Worm (Caenorhabditis elegans): ENCODE data around the gene acdh-13.

Gene acdh-13

DNA sequence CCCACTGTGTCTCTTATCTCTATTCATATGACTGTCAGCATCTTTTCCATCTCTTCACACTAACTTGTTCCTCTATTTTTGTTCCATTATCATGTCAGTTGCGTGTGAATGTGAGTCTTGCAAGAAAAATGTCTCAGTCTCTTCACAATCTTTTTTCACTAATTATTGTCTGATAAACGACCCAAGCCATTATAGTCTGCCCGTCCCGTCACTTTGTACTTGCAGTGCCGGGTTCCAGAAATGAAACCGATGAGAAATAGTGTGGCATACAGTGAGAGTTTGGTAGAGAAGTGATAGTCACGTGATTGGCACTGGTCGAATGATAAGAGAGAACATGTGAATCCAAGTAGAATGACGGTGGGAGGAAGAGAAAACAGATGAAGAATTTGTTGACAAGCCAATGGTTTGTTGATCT is 29.0 kb upstream of the acdh-13 start (continued):
- peak; percentile 98 for TF ChIP-seq atf-7 (tag; optimal IDR thresholded peaks at IDR 0.05)
- TF ChIP-seq unc-62 (GFP tag; optimal IDR thresholded peaks at IDR 0.05), result peak; percentile 57
- no peak; the same call in 1 of the 2 replicates for TF ChIP-seq pbrm-1 (GFP tag; IDR thresholded peaks at IDR 0.05)
- TF ChIP-seq ztf-28 (GFP tag; IDR thresholded peaks at IDR 0.05), result no peak
- no peak for TF ChIP-seq hlh-12 (tag; optimal IDR thresholded peaks at IDR 0.05)
- TF ChIP-seq snpc-1.3 (tag; optimal IDR thresholded peaks at IDR 0.05; ENCODE audit: insufficient read depth), result no peak
- no peak for TF ChIP-seq xnd-1 (tag; optimal IDR thresholded peaks at IDR 0.05)
- no peak for TF ChIP-seq attf-6 (GFP tag; IDR thresholded peaks at IDR 0.05)
- no peak for TF ChIP-seq ztf-18 (tag; optimal IDR thresholded peaks at IDR 0.05)
- no peak for TF ChIP-seq madf-3 (GFP tag; IDR thresholded peaks at IDR 0.05)
- TF ChIP-seq attf-5 (GFP tag; optimal IDR thresholded peaks at IDR 0.05), result peak; percentile 60
- TF ChIP-seq cebp-1 (GFP tag; IDR thresholded peaks at IDR 0.05), result no peak
- TF ChIP-seq cebp-1 (tag; optimal IDR thresholded peaks at IDR 0.05), result peak; percentile 84
- TF ChIP-seq ekl-4 (GFP tag; IDR thresholded peaks at IDR 0.05), result no peak
- no peak for TF ChIP-seq T26A5.8 (tag; optimal IDR thresholded peaks at IDR 0.05)
- TF ChIP-seq gei-17 (GFP tag; optimal IDR thresholded peaks at IDR 0.05), result peak; percentile 70
- no peak for TF ChIP-seq ceh-91 (GFP tag; IDR thresholded peaks at IDR 0.05)
- no peak for TF ChIP-seq sdz-38 (tag; optimal IDR thresholded peaks at IDR 0.05)
- TF ChIP-seq F39B2.1 (GFP tag; IDR thresholded peaks at IDR 0.05), result no peak
- no peak for TF ChIP-seq snpc-4 (GFP tag; optimal IDR thresholded peaks at IDR 0.05)
- peak in 3 of 4 experiments; percentile 13 to 68 (median 59) for TF ChIP-seq snpc-4 (tag; optimal IDR thresholded peaks at IDR 0.05)
- no peak for TF ChIP-seq lsy-27 (tag; optimal IDR thresholded peaks at IDR 0.05; ENCODE audit: borderline replicate concordance, insufficient read depth)
- TF ChIP-seq ceh-79 (tag; optimal IDR thresholded peaks at IDR 0.05), result no peak
- TF ChIP-seq hlh-26 (GFP tag; conservative IDR thresholded peaks at IDR 0.05), result no peak
- TF ChIP-seq Y95B8A.8 (GFP tag; IDR thresholded peaks at IDR 0.05), result 0 out of 2 replicates have a peak, but pooled peaks have one; percentile 16
- TF ChIP-seq hrde-1 (tag; optimal IDR thresholded peaks at IDR 0.05; ENCODE audit: borderline replicate concordance), result no peak
- no peak for TF ChIP-seq efl-1 (GFP tag; optimal IDR thresholded peaks at IDR 0.05)
- TF ChIP-seq F10E7.11 (tag; optimal IDR thresholded peaks at IDR 0.05), result no peak
- TF ChIP-seq egl-44 (GFP tag; IDR thresholded peaks at IDR 0.05), result peak; percentile 85; the same call in 1 of the 2 replicates

DNA sequence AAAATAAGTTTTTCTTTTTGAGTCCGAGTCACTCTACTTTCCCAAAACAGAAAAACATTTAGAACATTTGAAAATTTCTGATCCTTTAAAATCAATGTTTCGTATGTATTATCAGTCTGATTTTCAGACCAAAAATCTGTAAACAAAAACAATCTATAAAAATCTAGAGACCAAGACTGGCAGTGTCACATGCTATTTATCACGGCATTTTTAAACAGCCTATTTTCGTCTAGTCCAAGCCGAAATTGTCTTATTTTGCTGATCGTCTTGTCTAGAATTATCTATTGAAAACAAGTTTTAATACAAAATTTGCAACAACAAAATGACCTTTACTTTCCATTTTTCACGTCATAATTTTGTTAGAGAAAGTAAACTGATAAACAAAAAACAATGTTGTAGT is 28.0 kb upstream of the acdh-13 start:
- no peak for TF ChIP-seq bed-2 (GFP tag; IDR thresholded peaks at IDR 0.05)
- no peak for TF ChIP-seq B0019.2 (GFP tag; conservative IDR thresholded peaks at IDR 0.05)
- TF ChIP-seq ztf-3 (GFP tag; optimal IDR thresholded peaks at IDR 0.05), result no peak
- no peak for TF ChIP-seq sea-2 (GFP tag; IDR thresholded peaks at IDR 0.05)
- TF ChIP-seq mcd-1 (GFP tag; IDR thresholded peaks at IDR 0.05), result no peak

DNA sequence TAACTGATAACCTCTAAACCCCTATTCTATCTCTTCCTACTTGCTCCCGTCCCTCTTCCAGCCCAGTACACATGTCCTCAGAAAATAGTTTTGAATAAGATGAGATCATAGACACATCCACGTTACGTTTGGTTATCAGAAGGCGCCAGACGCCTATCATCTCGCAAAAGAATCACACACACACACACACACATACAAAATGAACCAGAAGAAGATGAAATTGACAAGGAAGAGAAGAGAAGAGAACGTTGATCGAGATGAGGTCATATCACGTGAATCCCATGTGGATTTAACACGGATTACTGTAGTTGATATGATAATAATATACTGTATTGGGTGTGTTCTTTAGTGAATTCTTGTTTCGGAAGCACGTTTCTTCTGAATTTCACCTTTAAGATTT is 27.4 kb upstream of the acdh-13 start:
- TF ChIP-seq bed-1 (GFP tag; IDR thresholded peaks at IDR 0.05), result no peak
- TF ChIP-seq lin-26 (GFP tag; IDR thresholded peaks at IDR 0.05), result 0 out of 2 replicates have a peak, but pooled peaks have one; percentile 40
- TF ChIP-seq egl-18 (GFP tag; IDR thresholded peaks at IDR 0.05), result no peak
- no peak for TF ChIP-seq Y56A3A.18 (GFP tag; IDR thresholded peaks at IDR 0.05)
- no peak for TF ChIP-seq rpc-1 (optimal IDR thresholded peaks at IDR 0.05)
- TF ChIP-seq rpc-1 (tag; optimal IDR thresholded peaks at IDR 0.05), result no peak
- no peak for TF ChIP-seq dpl-1 (GFP tag; optimal IDR thresholded peaks at IDR 0.05)
- TF ChIP-seq ama-1 (optimal IDR thresholded peaks at IDR 0.05), result no peak
- no peak for TF ChIP-seq ama-1 (GFP tag; optimal IDR thresholded peaks at IDR 0.05)
- no peak for TF ChIP-seq nhr-27 (tag; optimal IDR thresholded peaks at IDR 0.05)
- TF ChIP-seq C06A6.2 (GFP tag; conservative IDR thresholded peaks at IDR 0.05), result no peak
- TF ChIP-seq aptf-3 (GFP tag; IDR thresholded peaks at IDR 0.05), result no peak
- no peak for TF ChIP-seq cebp-1 (GFP tag; IDR thresholded peaks at IDR 0.05)
- TF ChIP-seq cebp-1 (tag; optimal IDR thresholded peaks at IDR 0.05), result no peak
- no peak for TF ChIP-seq pha-4 (tag; optimal IDR thresholded peaks at IDR 0.05)
- TF ChIP-seq attf-5 (GFP tag; optimal IDR thresholded peaks at IDR 0.05), result no peak
- TF ChIP-seq K12H6.12 (tag; optimal IDR thresholded peaks at IDR 0.05), result peak; percentile 16
- peak; percentile 67 for TF ChIP-seq somi-1 (GFP tag; optimal IDR thresholded peaks at IDR 0.05)
- TF ChIP-seq hsf-1 (GFP tag; IDR thresholded peaks at IDR 0.05), result no peak

Measured in whole organism, young adult.